Worm (Caenorhabditis elegans) whole organism, L3 larva: Measurements from ENCODE around the gene gst-28.
A peak's percentile ranks its signal among the peaks of the same experiment; 100 is the strongest.
"Not testable (repeated sequence)": the region's sequence is repeated elsewhere in the genome, so short reads cannot be mapped to it uniquely, and the experiment has no call there.

Experiments
- ZK546.5 ChIP-seq: sonication (generic microtip); optimal IDR thresholded peaks from 2 replicates; lab custom pipeline; 2017; ENCODE audit warnings: missing biosample characterization, missing genetic modification characterization
- ama-1 ChIP-seq: fragments of 150-350 bp; optimal IDR thresholded peaks from 2 replicates; lab custom pipeline; 2018
- ceh-16 ChIP-seq: sonication (generic microtip); optimal IDR thresholded peaks from 2 replicates; lab custom pipeline; 2017; ENCODE audit warnings: missing biosample characterization, missing genetic modification characterization
- ceh-28 ChIP-seq: fragments of 150-350 bp; optimal IDR thresholded peaks from 2 replicates; lab custom pipeline; 2014; ENCODE audit warnings: missing biosample characterization, missing genetic modification reagents, missing genetic modification characterization
- ceh-9 ChIP-seq: sonication (generic microtip); optimal IDR thresholded peaks from 2 replicates; lab custom pipeline; 2018; ENCODE audit warnings: missing biosample characterization, missing genetic modification characterization
- daf-12 ChIP-seq: fragments of 150-350 bp; optimal IDR thresholded peaks from 2 replicates; lab custom pipeline; 2014; ENCODE audit warnings: missing biosample characterization, missing genetic modification reagents, missing genetic modification characterization
- egl-27 ChIP-seq: sonication (generic microtip); optimal IDR thresholded peaks from 4 replicates; lab custom pipeline; 2017; ENCODE audit warnings: missing biosample characterization, missing genetic modification reagents, missing genetic modification characterization
- egl-5 ChIP-seq: fragments of 150-350 bp; optimal IDR thresholded peaks from 2 replicates; lab custom pipeline; 2017; ENCODE audit warnings: missing biosample characterization, missing genetic modification reagents, missing genetic modification characterization, inconsistent platforms
- elt-1 ChIP-seq: fragments of 150-350 bp; optimal IDR thresholded peaks from 2 replicates; lab custom pipeline; 2014; ENCODE audit warnings: missing biosample characterization, missing genetic modification characterization
- elt-2 ChIP-seq: sonication (generic microtip); optimal IDR thresholded peaks from 2 replicates; lab custom pipeline; 2016; ENCODE audit warnings: missing genetic modification reagents, mild to moderate bottlenecking, missing genetic modification characterization, missing compliant biosample characterization
- elt-3 ChIP-seq, 3 experiments: fragments of 150-350 bp in 1 of 3; sonication (generic microtip) in 2 of 3; optimal IDR thresholded peaks; 2 replicates in 2 of 3; 4 replicates in 1 of 3; lab custom pipeline; 2014 to 2017; ENCODE audit warnings: missing biosample characterization in 3 of 3, missing genetic modification characterization in 3 of 3
- eor-1 ChIP-seq, 2 experiments: fragments of 150-350 bp; optimal IDR thresholded peaks; 2 replicates each; lab custom pipeline; 2014 to 2018; ENCODE audit warnings: missing biosample characterization in 2 of 2, missing genetic modification characterization in 2 of 2
- fkh-10 ChIP-seq: sonication (generic microtip); optimal IDR thresholded peaks from 2 replicates; lab custom pipeline; 2017; ENCODE audit warnings: missing biosample characterization, missing genetic modification reagents, missing genetic modification characterization
- fkh-2 ChIP-seq: fragments of 150-350 bp; optimal IDR thresholded peaks from 2 replicates; lab custom pipeline; 2014; ENCODE audit warnings: missing biosample characterization, missing genetic modification reagents, missing genetic modification characterization
- fos-1 ChIP-seq: fragments of 150-350 bp; optimal IDR thresholded peaks from 2 replicates; lab custom pipeline; 2014; ENCODE audit warnings: missing biosample characterization, missing genetic modification characterization
- jun-1 ChIP-seq: fragments of 150-350 bp; optimal IDR thresholded peaks from 2 replicates; lab custom pipeline; 2014; ENCODE audit warnings: missing biosample characterization, missing genetic modification reagents, missing genetic modification characterization
- lin-15B ChIP-seq: fragments of 150-350 bp; optimal IDR thresholded peaks from 2 replicates; lab custom pipeline; 2014; ENCODE audit warnings: missing biosample characterization, missing genetic modification characterization
- lin-39 ChIP-seq: fragments of 150-350 bp; optimal IDR thresholded peaks from 2 replicates; lab custom pipeline; 2018; ENCODE audit warnings: missing biosample characterization, missing genetic modification reagents, missing genetic modification characterization
- lsy-12 ChIP-seq: sonication (generic microtip); optimal IDR thresholded peaks from 2 replicates; lab custom pipeline; 2016; ENCODE audit warnings: mild to moderate bottlenecking, missing genetic modification characterization, missing compliant biosample characterization
- mdl-1 ChIP-seq: fragments of 150-350 bp; optimal IDR thresholded peaks from 2 replicates; lab custom pipeline; 2014; ENCODE audit warnings: missing biosample characterization, missing genetic modification characterization
- mml-1 ChIP-seq: fragments of 150-350 bp; sonication (generic microtip); optimal IDR thresholded peaks from 3 replicates; lab custom pipeline; 2014; ENCODE audit warnings: missing biosample characterization, missing genetic modification characterization
- nfya-1 ChIP-seq: sonication (generic microtip); optimal IDR thresholded peaks from 2 replicates; lab custom pipeline; 2017; ENCODE audit warnings: missing genetic modification characterization, mild to moderate bottlenecking, missing compliant biosample characterization, antibody characterized with exemption, moderate library complexity; ENCODE audit not compliant: insufficient read depth
- nhr-11 ChIP-seq: fragments of 150-350 bp; optimal IDR thresholded peaks from 2 replicates; lab custom pipeline; 2014; ENCODE audit warnings: missing biosample characterization, missing genetic modification characterization
- nhr-12 ChIP-seq: fragments of 150-350 bp; optimal IDR thresholded peaks from 2 replicates; lab custom pipeline; 2014; ENCODE audit warnings: missing biosample characterization, missing genetic modification characterization
- nhr-237 ChIP-seq: fragments of 150-350 bp; optimal IDR thresholded peaks from 2 replicates; lab custom pipeline; 2014; ENCODE audit warnings: missing biosample characterization, missing genetic modification characterization
- nhr-25 ChIP-seq: sonication (generic microtip); optimal IDR thresholded peaks from 2 replicates; lab custom pipeline; 2017; ENCODE audit warnings: missing biosample characterization, missing genetic modification characterization
- nhr-43 ChIP-seq: sonication (generic microtip); optimal IDR thresholded peaks from 2 replicates; lab custom pipeline; 2016; ENCODE audit warnings: mild to moderate bottlenecking, missing genetic modification characterization, missing compliant biosample characterization; ENCODE audit not compliant: poor library complexity, severe bottlenecking
- nhr-76 ChIP-seq: fragments of 150-350 bp; sonication (generic microtip); optimal IDR thresholded peaks from 5 replicates; lab custom pipeline; 2014; ENCODE audit warnings: missing biosample characterization, missing genetic modification characterization
- nhr-77 ChIP-seq: fragments of 150-350 bp; optimal IDR thresholded peaks from 2 replicates; lab custom pipeline; 2014; ENCODE audit warnings: missing biosample characterization, missing genetic modification characterization
- pha-4 ChIP-seq: fragments of 150-350 bp; optimal IDR thresholded peaks from 2 replicates; lab custom pipeline; 2014; ENCODE audit warnings: missing biosample characterization, missing genetic modification reagents, missing genetic modification characterization
- pqm-1 ChIP-seq: fragments of 150-350 bp; optimal IDR thresholded peaks from 2 replicates; lab custom pipeline; 2017; ENCODE audit warnings: missing biosample characterization, missing genetic modification characterization, inconsistent platforms
- sea-2 ChIP-seq: fragments of 150-350 bp; sonication (generic microtip); optimal IDR thresholded peaks from 4 replicates; lab custom pipeline; 2014; ENCODE audit warnings: missing biosample characterization, missing genetic modification reagents, missing genetic modification characterization
- skn-1 ChIP-seq: fragments of 150-350 bp; optimal IDR thresholded peaks from 2 replicates; lab custom pipeline; 2014; ENCODE audit warnings: missing biosample characterization, missing genetic modification characterization
- snpc-4 ChIP-seq: fragments of 150-350 bp; optimal IDR thresholded peaks from 2 replicates; lab custom pipeline; 2014; ENCODE audit warnings: missing biosample characterization, missing genetic modification characterization
- tbx-2 ChIP-seq: sonication (generic microtip); optimal IDR thresholded peaks from 2 replicates; lab custom pipeline; 2016; ENCODE audit warnings: mild to moderate bottlenecking, missing genetic modification characterization, missing compliant biosample characterization
- unc-39 ChIP-seq: sonication (generic microtip); optimal IDR thresholded peaks from 4 replicates; lab custom pipeline; 2017; ENCODE audit warnings: missing biosample characterization, missing genetic modification characterization
- zag-1 ChIP-seq: fragments of 150-350 bp; optimal IDR thresholded peaks from 2 replicates; lab custom pipeline; 2014; ENCODE audit warnings: missing biosample characterization, missing genetic modification characterization
- ztf-11 ChIP-seq: fragments of 150-350 bp; optimal IDR thresholded peaks from 2 replicates; lab custom pipeline; 2014; ENCODE audit warnings: missing biosample characterization, missing genetic modification characterization
- ztf-4 ChIP-seq: fragments of 150-350 bp; optimal IDR thresholded peaks from 2 replicates; lab custom pipeline; 2014; ENCODE audit warnings: missing biosample characterization, missing genetic modification characterization

The gst-28 gene

DNA sequence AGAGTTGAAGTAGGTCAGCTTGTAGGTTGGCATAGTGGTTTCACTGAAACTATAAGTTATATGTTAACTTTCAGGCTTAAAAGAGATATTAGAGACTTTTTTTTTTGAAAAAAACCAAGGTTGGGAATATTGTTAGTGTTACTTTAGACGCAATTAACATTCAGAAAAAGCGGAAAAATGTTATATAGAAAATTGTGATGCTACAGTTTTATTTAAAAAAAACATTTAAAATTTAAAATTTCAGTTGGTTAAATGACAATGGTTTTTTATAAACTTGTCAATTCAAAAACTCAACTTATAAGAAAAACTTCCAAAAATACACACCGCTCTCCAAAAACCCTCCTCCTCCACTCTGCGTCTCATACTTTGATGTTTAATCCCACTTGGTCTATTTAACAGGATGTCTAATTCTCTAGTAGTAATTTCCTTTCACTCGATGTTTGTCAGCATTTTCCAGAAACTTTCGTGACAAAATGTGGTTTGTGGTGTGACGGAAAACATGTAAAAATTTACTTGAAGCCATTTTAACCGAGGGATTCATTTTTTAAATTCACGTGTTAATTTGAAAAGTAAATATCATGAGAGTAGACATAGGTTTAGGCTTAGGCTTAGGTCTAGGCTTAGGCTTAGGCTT is 7.7 kb upstream of the gst-28 start, which contains the start of gene gst-31:
TSS of gene gst-31 (minus strand) at position 51 of the 634 bp plus-strand sequence.
- no peak for TF ChIP-seq ceh-16 (tag; lab: Kevin White, UChicago)
- no peak for TF ChIP-seq nhr-77 (tag; lab: Kevin White, UChicago)
- TF ChIP-seq fos-1: no peak
- TF ChIP-seq snpc-4: no peak
- TF ChIP-seq lin-15B (tag; lab: Kevin White, UChicago): no peak
- TF ChIP-seq elt-3 (tag; optimal IDR thresholded peaks at IDR 0.05; lab: Kevin White, UChicago): no peak
- TF ChIP-seq ceh-28 (tag; lab: Kevin White, UChicago): no peak

DNA sequence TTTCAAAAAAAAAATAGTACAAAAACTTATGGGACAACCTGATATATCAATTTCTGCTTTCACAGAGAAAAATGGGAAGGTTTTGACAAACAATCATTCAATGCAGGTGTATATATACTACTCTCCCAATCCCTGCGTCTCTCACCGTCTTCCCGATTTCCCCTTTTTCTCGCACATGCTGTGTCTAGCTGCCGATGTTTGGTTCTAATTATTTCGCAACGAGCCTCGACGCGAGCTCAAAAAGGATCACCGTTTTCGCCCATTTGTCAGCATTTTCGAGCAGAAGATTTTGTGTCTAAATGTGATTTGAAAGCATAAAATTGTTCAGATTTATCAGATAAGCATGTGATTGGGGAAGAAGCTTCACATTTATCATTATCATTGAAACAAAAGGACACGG is 5.8 kb upstream of the gst-28 start:
- TF ChIP-seq lin-39 (tag; lab: Kevin White, UChicago) (peak; percentile 46), nfya-1 (tag; lab: Kevin White, UChicago) (peak; percentile 37), ZK546.5 (tag; lab: Kevin White, UChicago) (no peak), nhr-11 (tag; lab: Kevin White, UChicago) (no peak), skn-1 (tag; lab: Kevin White, UChicago) (peak; percentile 76), pha-4 (tag; lab: Kevin White, UChicago) (peak; percentile 54)
- TF ChIP-seq, all 47 proteins: peak for 4

DNA sequence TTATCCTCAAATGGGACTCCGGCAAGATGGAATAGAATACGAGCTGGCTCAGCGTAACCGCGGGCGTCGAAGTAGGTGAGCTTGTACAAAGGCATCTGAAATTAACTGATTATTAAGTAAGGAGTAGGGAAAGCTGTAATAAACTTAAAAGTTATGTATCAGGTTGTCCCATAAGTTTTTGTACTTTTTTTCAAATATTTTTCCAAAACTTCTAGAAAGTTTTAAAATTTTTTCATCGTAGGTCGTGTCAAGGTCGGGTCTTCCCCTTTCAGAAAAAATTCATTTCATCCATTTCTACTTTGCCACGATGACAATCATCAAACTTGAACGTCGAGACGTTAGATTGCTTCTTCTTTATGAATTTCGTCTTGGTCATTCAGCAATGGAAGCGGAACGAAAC is 4.4 kb upstream of the gst-28 start, which contains the start of gene gst-39:
TSS of gene gst-39 (minus strand) at position 101 of the 400 bp plus-strand sequence.
- not testable (repeated sequence) for TF ChIP-seq unc-39 (tag; lab: Kevin White, UChicago); ceh-16 (tag; lab: Kevin White, UChicago); egl-5

DNA sequence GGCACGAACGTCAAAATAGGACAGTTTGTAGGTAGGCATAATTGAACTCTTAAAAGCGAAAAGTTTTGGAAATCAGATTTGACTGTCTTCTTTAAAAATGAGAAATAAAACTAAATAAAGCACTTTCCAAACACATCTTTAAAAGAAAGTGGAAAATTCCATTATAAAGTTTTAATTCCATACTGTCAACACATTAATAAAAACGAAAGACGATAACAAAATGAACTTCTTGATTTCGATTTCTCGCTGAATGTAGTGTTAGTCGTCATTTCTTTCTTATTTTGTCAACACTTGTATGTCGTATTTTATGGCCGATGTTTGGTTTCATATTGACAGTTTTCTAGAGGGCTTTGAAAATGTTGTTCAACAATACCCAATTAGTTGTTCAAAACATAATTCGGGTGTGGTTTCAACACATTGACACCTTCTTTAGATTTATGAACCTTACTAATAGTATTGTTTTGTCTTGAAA is 2.5 kb upstream of the gst-28 start, which contains the start of gene gst-29:
TSS of gene gst-29 (minus strand) at position 51 of the 472 bp plus-strand sequence.
- TF ChIP-seq pha-4 (tag; lab: Kevin White, UChicago) (peak; percentile 43), elt-2 (tag; lab: Kevin White, UChicago) (peak; percentile 6), ztf-11 (tag; lab: Kevin White, UChicago) (no peak), nhr-76 (tag; lab: Kevin White, UChicago) (no peak), pqm-1 (peak; percentile 33), ceh-28 (tag; lab: Kevin White, UChicago) (no peak), mdl-1 (tag; lab: Kevin White, UChicago) (no peak)
- TF ChIP-seq, all 47 proteins: peak for 3

DNA sequence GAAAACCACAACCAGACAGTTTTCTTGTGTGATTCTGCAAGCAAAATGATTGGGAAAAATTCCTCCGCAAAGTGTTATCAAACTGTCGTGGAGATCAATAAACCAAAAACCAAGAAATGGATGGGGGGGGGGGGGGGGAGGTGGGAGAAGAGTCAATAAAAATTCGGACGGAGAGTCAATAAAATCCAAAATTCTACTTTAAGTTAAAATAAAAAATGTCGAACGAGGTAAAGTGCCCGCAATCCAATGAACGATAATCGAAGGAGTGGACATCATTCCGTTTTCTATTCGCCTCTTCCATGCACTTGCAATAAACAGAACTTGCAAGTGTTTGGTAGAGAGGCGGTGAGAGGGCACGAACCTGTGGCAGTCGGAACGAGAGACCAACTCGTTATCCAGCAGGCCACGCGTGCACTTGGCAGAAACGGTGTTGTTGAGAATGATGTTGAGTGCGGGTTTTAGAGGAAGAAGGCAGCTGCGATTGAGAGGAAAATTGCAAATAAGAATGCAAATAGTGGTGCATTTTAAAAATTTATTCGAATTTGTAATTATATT is 1.6 kb downstream of the gst-28 start, which contains the start of gene gst-27:
TSS of gene gst-27 (minus strand) at position 51 of the 555 bp plus-strand sequence.
- TF ChIP-seq pha-4 (tag; lab: Kevin White, UChicago) (peak; percentile 86), mml-1 (no peak), zag-1 (tag; lab: Kevin White, UChicago) (no peak), egl-5 (peak; percentile 77), egl-27 (tag; lab: Kevin White, UChicago) (peak; percentile 75), ama-1 (lab: Kevin White, UChicago) (peak; percentile 36), snpc-4 (peak; percentile 77), ztf-11 (tag; lab: Kevin White, UChicago) (no peak), daf-12 (tag; lab: Kevin White, UChicago) (no peak), lin-15B (tag; lab: Kevin White, UChicago) (peak; percentile 61), lin-39 (tag; lab: Kevin White, UChicago) (peak; percentile 97), ZK546.5 (tag; lab: Kevin White, UChicago) (no peak), elt-1 (tag; lab: Kevin White, UChicago) (no peak), jun-1 (tag; lab: Kevin White, UChicago) (peak; percentile 61), nhr-25 (tag; lab: Kevin White, UChicago) (peak; percentile 70), elt-2 (tag; lab: Kevin White, UChicago) (peak; percentile 73), nhr-11 (tag; lab: Kevin White, UChicago) (no peak), sea-2 (GFP tag; lab: Kevin White, UChicago) (no peak), ztf-4 (tag; lab: Kevin White, UChicago) (peak; percentile 23), nfya-1 (tag; lab: Kevin White, UChicago) (peak; percentile 84), nhr-77 (tag; lab: Kevin White, UChicago) (peak; percentile 49), ceh-28 (tag; lab: Kevin White, UChicago) (no peak), unc-39 (tag; lab: Kevin White, UChicago) (no peak), pqm-1 (peak; percentile 45), ceh-9 (no peak), fos-1 (peak; percentile 68), tbx-2 (tag; lab: Kevin White, UChicago) (peak; percentile 80), nhr-12 (no peak), mdl-1 (tag; lab: Kevin White, UChicago) (no peak), nhr-43 (tag; lab: Kevin White, UChicago) (peak; percentile 82), nhr-237 (no peak), fkh-10 (no peak), fkh-2 (tag; lab: Kevin White, UChicago) (no peak), eor-1 (tag; optimal IDR thresholded peaks at IDR 0.05; lab: Kevin White, UChicago) (no peak), elt-3 (tag; optimal IDR thresholded peaks at IDR 0.05; lab: Kevin White, UChicago) (peak in 1 of 3 experiments; percentile 33), nhr-76 (tag; lab: Kevin White, UChicago) (no peak), lsy-12 (peak; percentile 62)
